Fruit fly (Drosophila melanogaster): ENCODE measurements around the gene Alg10.

Gene Alg10

dm6 chr3L:11120419-11120958 lies 44.3 kb upstream of the Alg10 start, which contains the start of the genes FoxK and mRpL2 (continued):
- TF ChIP-seq bbx (GFP tag; IDR thresholded peaks at IDR 0.05; ENCODE audit: partially characterized antibody) = peak; percentile 56
- peak in 1 of 2 experiments; percentile 38 for TF ChIP-seq insv (GFP tag; optimal IDR thresholded peaks at IDR 0.05)
- TF ChIP-seq stwl (tag; optimal IDR thresholded peaks at IDR 0.05) = peak; percentile 83
- TF ChIP-seq CG17359 (tag; optimal IDR thresholded peaks at IDR 0.05) = no peak
- TF ChIP-seq CG12071 (GFP tag; optimal IDR thresholded peaks at IDR 0.05) = no peak

DNA sequence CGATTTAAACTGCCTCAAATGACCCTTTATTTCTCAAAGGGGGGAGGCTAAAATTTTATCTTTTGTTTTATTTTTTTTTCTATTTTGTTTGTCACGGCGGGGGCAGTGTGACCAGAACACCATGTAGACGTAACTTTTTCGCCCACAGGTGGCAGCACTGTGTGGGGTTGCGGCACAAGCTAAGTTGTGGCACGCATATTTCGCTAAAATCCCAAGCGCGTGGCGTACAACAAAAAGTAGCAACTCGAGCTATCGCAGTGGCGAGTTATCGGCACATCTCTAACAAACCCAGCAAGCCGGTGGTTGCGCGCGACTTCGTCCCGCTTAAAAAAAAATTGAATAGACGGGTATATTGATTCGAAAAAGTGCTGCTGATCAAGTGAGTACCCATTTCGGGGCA lies 41.7 kb upstream of the Alg10 start, which contains the start of the genes Ufd1 and NaPi-III:
TSS of gene Ufd1 (minus strand) at position 129 of the 400 bp plus-strand sequence.
TSS of gene NaPi-III (plus strand) at position 261 of the 400 bp plus-strand sequence.
- TF ChIP-seq Adf1 (GFP tag; IDR thresholded peaks at IDR 0.05) (0 out of 2 replicates have a peak, but pooled peaks have one; percentile 11), CG34422 (GFP tag; IDR thresholded peaks at IDR 0.05) (peak; percentile 69), ranshi (GFP tag; IDR thresholded peaks at IDR 0.05) (peak; percentile 45; the same call in 1 of the 2 replicates), CG14710 (tag; optimal IDR thresholded peaks at IDR 0.05) (peak; percentile 67), zen2 (GFP tag; IDR thresholded peaks at IDR 0.05; ENCODE audit: partially characterized antibody) (peak; percentile 65; the same call in 2 of the 3 replicates), CG12071 (GFP tag; optimal IDR thresholded peaks at IDR 0.05) (no peak), amos (GFP tag; IDR thresholded peaks at IDR 0.05; ENCODE audit: partially characterized antibody) (peak; percentile 90), ems (GFP tag; optimal IDR thresholded peaks at IDR 0.05) (peak; percentile 23), Hr39 (optimal IDR thresholded peaks at IDR 0.05) (no peak), CG8388 (GFP tag; optimal IDR thresholded peaks at IDR 0.05) (no peak), CG17359 (tag; optimal IDR thresholded peaks at IDR 0.05) (peak; percentile 57), luna (GFP tag; optimal IDR thresholded peaks at IDR 0.05) (peak; percentile 2), wek (GFP tag; optimal IDR thresholded peaks at IDR 0.05) (no peak), NfI (GFP tag; optimal IDR thresholded peaks at IDR 0.05) (peak; percentile 14), pfk (GFP tag; optimal IDR thresholded peaks at IDR 0.05) (no peak), CG18262 (tag; optimal IDR thresholded peaks at IDR 0.05) (no peak), CG10543 (GFP tag; optimal IDR thresholded peaks at IDR 0.05) (no peak), HmgD (GFP tag; optimal IDR thresholded peaks at IDR 0.05) (peak; percentile 94), bbx (GFP tag; IDR thresholded peaks at IDR 0.05; ENCODE audit: partially characterized antibody) (peak; percentile 91), Dref (GFP tag; IDR thresholded peaks at IDR 0.05) (peak; percentile 78), h (optimal IDR thresholded peaks at IDR 0.05) (no peak), CG14014 (GFP tag; IDR thresholded peaks at IDR 0.05) (0 out of 2 replicates have a peak, but pooled peaks have one; percentile 21), gce (GFP tag; IDR thresholded peaks at IDR 0.05) (no peak), Doc3 (GFP tag; IDR thresholded peaks at IDR 0.05; ENCODE audit: partially characterized antibody) (peak; percentile 67), Fer1 (GFP tag; optimal IDR thresholded peaks at IDR 0.05) (peak; percentile 15), CG5245 (GFP tag; optimal IDR thresholded peaks at IDR 0.05) (peak; percentile 17), bab2 (GFP tag; optimal IDR thresholded peaks at IDR 0.05) (peak; percentile 14), chif (GFP tag; optimal IDR thresholded peaks at IDR 0.05) (peak in 1 of 2 experiments; percentile 35), Bteb2 (GFP tag; optimal IDR thresholded peaks at IDR 0.05) (no peak), CG3163 (GFP tag; optimal IDR thresholded peaks at IDR 0.05) (peak; percentile 15), NFAT (GFP tag; IDR thresholded peaks at IDR 0.05) (peak; percentile 72), CG10979 (tag; optimal IDR thresholded peaks at IDR 0.05) (no peak), CG3847 (GFP tag; IDR thresholded peaks at IDR 0.05) (peak; percentile 81), CG2678 (tag; optimal IDR thresholded peaks at IDR 0.05) (peak; percentile 15), ara (GFP tag; IDR thresholded peaks at IDR 0.05) (no peak), CG12769 (tag; optimal IDR thresholded peaks at IDR 0.05) (peak; percentile 67), Deaf1 (tag; optimal IDR thresholded peaks at IDR 0.05) (no peak), Abd-B (GFP tag; optimal IDR thresholded peaks at IDR 0.05) (peak; percentile 42), Mad (GFP tag; optimal IDR thresholded peaks at IDR 0.05) (peak; percentile 42), Ets65A (GFP tag) (peak; percentile 88), lilli (GFP tag; optimal IDR thresholded peaks at IDR 0.05) (peak; percentile 46), nmo (GFP tag; optimal IDR thresholded peaks at IDR 0.05) (peak; percentile 74), Sin3A (optimal IDR thresholded peaks at IDR 0.05) (peak; percentile 79), CG15514 (GFP tag; optimal IDR thresholded peaks at IDR 0.05) (peak; percentile 80), oc (tag; optimal IDR thresholded peaks at IDR 0.05) (no peak), GATAe (GFP tag; conservative IDR thresholded peaks at IDR 0.05) (peak; percentile 50; the same call in 1 of the 2 replicates)

All from whole organism, embryonic.